Worm (Caenorhabditis elegans): ENCODE data around the gene F17C11.12.

Gene F17C11.12

ce11 chrV:10921747-10922146, 15.0 kb downstream of the F17C11.12 start, which contains the start of gene nas-31 (continued):
- TF ChIP-seq ahr-1 (tag; optimal IDR thresholded peaks at IDR 0.05) = no peak

- TF ChIP-seq sox-2 (GFP tag; IDR thresholded peaks at IDR 0.05) (no peak), ceh-14 (tag; optimal IDR thresholded peaks at IDR 0.05) (no peak), ets-4 (tag; optimal IDR thresholded peaks at IDR 0.05) (no peak), ceh-31 (tag; optimal IDR thresholded peaks at IDR 0.05) (no peak), tbx-7 (tag; optimal IDR thresholded peaks at IDR 0.05) (no peak), gmeb-2 (tag; optimal IDR thresholded peaks at IDR 0.05) (no peak), ceh-45 (GFP tag; IDR thresholded peaks at IDR 0.05) (no peak), T23F11.4 (GFP tag; optimal IDR thresholded peaks at IDR 0.05) (no peak), ref-2 (tag; optimal IDR thresholded peaks at IDR 0.05) (no peak), K02D7.2 (tag; optimal IDR thresholded peaks at IDR 0.05) (no peak), tbx-2 (tag; optimal IDR thresholded peaks at IDR 0.05) (no peak), npax-4 (tag; optimal IDR thresholded peaks at IDR 0.05) (no peak), ama-1 (optimal IDR thresholded peaks at IDR 0.05) (no peak), ceh-30 (tag; optimal IDR thresholded peaks at IDR 0.05) (no peak), sox-4 (tag; optimal IDR thresholded peaks at IDR 0.05) (no peak), unc-42 (tag; optimal IDR thresholded peaks at IDR 0.05) (no peak), pros-1 (tag; optimal IDR thresholded peaks at IDR 0.05) (no peak), mec-3 (tag; optimal IDR thresholded peaks at IDR 0.05; ENCODE audit: borderline replicate concordance) (no peak), K09A11.1 (tag; optimal IDR thresholded peaks at IDR 0.05; ENCODE audit: insufficient read depth) (no peak)
Observed at ce11 chrV:10918373-10918772, 18.3 kb downstream of the F17C11.12 start, which contains the start of gene F58B4.2. Gene F58B4.2, minus strand, starts transcription at chrV:10918473.

- TF ChIP-seq ceh-18 (tag; optimal IDR thresholded peaks at IDR 0.05) (peak; percentile 2), F13H6.1 (tag; optimal IDR thresholded peaks at IDR 0.05) (no peak)
Observed at ce11 chrV:10915922-10916321, 20.8 kb downstream of the F17C11.12 start.

- TF ChIP-seq lim-6 (tag; optimal IDR thresholded peaks at IDR 0.05) (no peak), C08G9.2 (tag; optimal IDR thresholded peaks at IDR 0.05) (no peak), rnt-1 (tag; optimal IDR thresholded peaks at IDR 0.05) (no peak), nfya-1 (tag; optimal IDR thresholded peaks at IDR 0.05) (no peak), madf-2 (tag; optimal IDR thresholded peaks at IDR 0.05) (no peak), zip-5 (tag; optimal IDR thresholded peaks at IDR 0.05) (no peak), ceh-31 (tag; optimal IDR thresholded peaks at IDR 0.05) (no peak), F13H6.1 (tag; optimal IDR thresholded peaks at IDR 0.05) (no peak), hlh-30 (tag; optimal IDR thresholded peaks at IDR 0.05; ENCODE audit: insufficient read depth) (no peak), pha-4 (tag; optimal IDR thresholded peaks at IDR 0.05) (no peak), K02D7.2 (tag; optimal IDR thresholded peaks at IDR 0.05) (no peak), mec-3 (tag; optimal IDR thresholded peaks at IDR 0.05; ENCODE audit: borderline replicate concordance) (no peak), sox-4 (tag; optimal IDR thresholded peaks at IDR 0.05) (no peak)
Observed at ce11 chrV:10909959-10910358, 26.8 kb downstream of the F17C11.12 start.

- TF ChIP-seq ama-1 (optimal IDR thresholded peaks at IDR 0.05) (no peak), ceh-24 (tag; optimal IDR thresholded peaks at IDR 0.05) (no peak), ttx-3 (tag; optimal IDR thresholded peaks at IDR 0.05) (no peak), pax-1 (tag; optimal IDR thresholded peaks at IDR 0.05) (no peak), K09A11.1 (tag; optimal IDR thresholded peaks at IDR 0.05; ENCODE audit: insufficient read depth) (no peak), C38D4.7 (GFP tag; optimal IDR thresholded peaks at IDR 0.05) (no peak)
Observed at ce11 chrV:10909071-10909470, 27.6 kb downstream of the F17C11.12 start, which contains the start of gene zzz-1. Gene zzz-1, minus strand, starts transcription at chrV:10909171.

- TF ChIP-seq ceh-48 (tag; optimal IDR thresholded peaks at IDR 0.05) (peak; percentile 18), ceh-24 (tag; optimal IDR thresholded peaks at IDR 0.05) (no peak), ceh-31 (tag; optimal IDR thresholded peaks at IDR 0.05) (peak; percentile 9), unc-42 (tag; optimal IDR thresholded peaks at IDR 0.05) (peak; percentile 58)
Observed at ce11 chrV:10904795-10905194, 31.9 kb downstream of the F17C11.12 start.

Measured in whole organism, late embryonic.